Worm (Caenorhabditis elegans) whole organism, young adult: ENCODE measurements around the gene C03B1.1.

Experiments used
- B0336.3 ChIP-seq: fragments of 200-800 bp; sonication (Bioruptor generic); IDR thresholded peaks from 2 replicates; pipeline ENCODE4 v1.3.6; 2022; ENCODE audit warnings: missing genetic modification characterization, missing compliant biosample characterization
- F37B4.10 ChIP-seq: fragments of 200-800 bp; sonication (Bioruptor generic); IDR thresholded peaks from 2 replicates; pipeline ENCODE4 v1.3.6; 2022; ENCODE audit warnings: missing genetic modification characterization, missing compliant biosample characterization
- F49E8.2 ChIP-seq: sonication (generic microtip); optimal IDR thresholded peaks from 3 replicates; lab custom pipeline; 2017; ENCODE audit warnings: missing genetic modification characterization, mild to moderate bottlenecking, missing compliant biosample characterization, antibody characterized with exemption, moderate library complexity; ENCODE audit not compliant: insufficient read depth
- F55B11.4 ChIP-seq: sonication (generic microtip); optimal IDR thresholded peaks from 2 replicates; lab custom pipeline; 2016; ENCODE audit warnings: missing compliant biosample characterization, missing genetic modification characterization, borderline replicate concordance; ENCODE audit not compliant: insufficient read depth
- Y53G8AR.9 ChIP-seq: fragments of 200-800 bp; sonication (Bioruptor generic); conservative IDR thresholded peaks from 2 replicates; pipeline ENCODE4 v1.3.6; 2022; ENCODE audit warnings: missing genetic modification reagents, missing genetic modification characterization, missing compliant biosample characterization
- ZK185.1 ChIP-seq: sonication (generic microtip); optimal IDR thresholded peaks from 2 replicates; lab custom pipeline; 2016; ENCODE audit warnings: mild to moderate bottlenecking, missing genetic modification characterization, missing compliant biosample characterization; ENCODE audit not compliant: poor library complexity, severe bottlenecking
- aptf-2 ChIP-seq: fragments of 200-800 bp; sonication (Bioruptor generic); conservative IDR thresholded peaks from 2 replicates; pipeline ENCODE4 v1.3.6; 2022; ENCODE audit warnings: missing genetic modification reagents, missing genetic modification characterization, missing compliant biosample characterization
- atf-7 ChIP-seq: sonication (generic microtip); optimal IDR thresholded peaks from 2 replicates; lab custom pipeline; 2017; ENCODE audit warnings: mild to moderate bottlenecking, missing genetic modification characterization, missing compliant biosample characterization
- attf-5 ChIP-seq: fragments of 200-800 bp; sonication (Bioruptor generic); optimal IDR thresholded peaks from 2 replicates; lab custom pipeline; 2018; ENCODE audit warnings: mild to moderate bottlenecking, missing genetic modification characterization, missing compliant biosample characterization
- attf-6 ChIP-seq: fragments of 200-800 bp; sonication (Bioruptor generic); IDR thresholded peaks from 2 replicates; pipeline ENCODE4 v1.3.6; 2022; ENCODE audit warnings: missing genetic modification reagents, missing genetic modification characterization, missing compliant biosample characterization
- bed-1 ChIP-seq: fragments of 200-800 bp; sonication (Bioruptor generic); IDR thresholded peaks from 2 replicates; pipeline ENCODE4 v1.3.6; 2022; ENCODE audit warnings: missing genetic modification reagents, missing genetic modification characterization, missing compliant biosample characterization
- ceh-100 ChIP-seq: fragments of 200-800 bp; sonication (Bioruptor generic); IDR thresholded peaks from 2 replicates; pipeline ENCODE4 v1.3.6; 2022; ENCODE audit warnings: missing genetic modification reagents, missing genetic modification characterization, missing compliant biosample characterization
- chd-7 ChIP-seq: sonication (generic microtip); optimal IDR thresholded peaks from 2 replicates; lab custom pipeline; 2016; ENCODE audit warnings: mild to moderate bottlenecking, missing genetic modification characterization, moderate library complexity, missing compliant biosample characterization
- dpl-1 ChIP-seq: fragments of 150-350 bp; optimal IDR thresholded peaks from 2 replicates; lab custom pipeline; 2014; ENCODE audit warnings: missing biosample characterization, missing genetic modification reagents, missing genetic modification characterization
- egl-18 ChIP-seq: fragments of 200-800 bp; sonication (Bioruptor generic); IDR thresholded peaks from 2 replicates; pipeline ENCODE4 v1.3.6; 2022; ENCODE audit warnings: missing genetic modification reagents, missing genetic modification characterization, missing compliant biosample characterization
- hsf-1 ChIP-seq: fragments of 200-800 bp; sonication (Bioruptor generic); IDR thresholded peaks from 2 replicates; pipeline ENCODE4 v1.3.6; 2022; ENCODE audit warnings: missing genetic modification reagents, missing genetic modification characterization, missing compliant biosample characterization
- lsl-1 ChIP-seq: fragments of 200-800 bp; sonication (Bioruptor generic); optimal IDR thresholded peaks from 2 replicates; lab custom pipeline; 2018; ENCODE audit warnings: mild to moderate bottlenecking, missing genetic modification characterization, moderate library complexity, missing compliant biosample characterization
- mxl-1 ChIP-seq: sonication (generic microtip); optimal IDR thresholded peaks from 2 replicates; lab custom pipeline; 2016; ENCODE audit warnings: missing genetic modification characterization, missing compliant biosample characterization
- nfyb-1 ChIP-seq: fragments of 200-800 bp; sonication (Bioruptor generic); IDR thresholded peaks from 2 replicates; pipeline ENCODE4 v1.3.6; 2022; ENCODE audit warnings: missing genetic modification reagents, missing genetic modification characterization, missing compliant biosample characterization
- snpc-3.4 ChIP-seq: sonication (generic microtip); optimal IDR thresholded peaks from 2 replicates; lab custom pipeline; 2017; ENCODE audit warnings: missing genetic modification characterization, mild to moderate bottlenecking, missing compliant biosample characterization, antibody characterized with exemption, moderate library complexity, missing genotype, missing genetic modification reagents
- tbp1 ChIP-seq: fragments of 200-800 bp; sonication (Bioruptor generic); optimal IDR thresholded peaks from 2 replicates; lab custom pipeline; 2018; ENCODE audit warnings: mild to moderate bottlenecking, missing genetic modification characterization, missing compliant biosample characterization
- unc-130 ChIP-seq: sonication (generic microtip); optimal IDR thresholded peaks from 2 replicates; lab custom pipeline; 2016; ENCODE audit warnings: missing genetic modification reagents, missing genetic modification characterization, missing compliant biosample characterization
- ztf-28 ChIP-seq: fragments of 200-800 bp; sonication (Bioruptor generic); IDR thresholded peaks from 2 replicates; pipeline ENCODE4 v1.3.6; 2022; ENCODE audit warnings: missing genetic modification reagents, missing genetic modification characterization, missing compliant biosample characterization

C03B1.1 gene

DNA sequence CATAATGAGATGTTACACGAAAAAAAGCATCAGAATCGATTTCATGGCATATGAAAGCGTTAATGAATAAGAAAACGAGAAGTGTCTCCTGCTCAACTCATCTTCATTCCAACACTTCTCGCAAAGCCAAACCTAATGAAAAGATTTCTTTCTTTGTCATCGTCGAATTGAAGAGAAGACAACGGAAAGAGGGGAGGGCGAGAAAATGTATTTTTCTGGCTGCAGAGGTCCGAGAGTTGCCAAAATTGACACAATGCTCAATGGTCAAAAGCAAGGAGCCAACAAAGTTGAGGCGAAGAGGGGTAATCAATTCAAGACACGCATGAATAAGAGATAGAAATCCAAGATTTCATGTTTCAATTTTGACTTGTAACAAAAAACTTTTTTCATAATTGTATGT is 44.6 kb downstream of the C03B1.1 start:
- TF ChIP-seq ceh-100 (GFP tag; lab: Robert Waterston, UW): no peak
- no peak for TF ChIP-seq chd-7
- TF ChIP-seq ZK185.1 (tag; lab: Kevin White, UChicago): no peak
- TF ChIP-seq egl-18 (GFP tag; lab: Robert Waterston, UW): no peak
- TF ChIP-seq attf-6: no peak
- TF ChIP-seq attf-5 (GFP tag; lab: Kevin White, UChicago): no peak
- no peak for TF ChIP-seq F49E8.2 (tag; lab: Kevin White, UChicago)
- no peak for TF ChIP-seq atf-7
- no peak for TF ChIP-seq unc-130 (GFP tag; lab: Kevin White, UChicago)
- TF ChIP-seq hsf-1 (GFP tag; lab: Robert Waterston, UW): no peak
- TF ChIP-seq ztf-28 (GFP tag; lab: Robert Waterston, UW): no peak
- TF ChIP-seq dpl-1 (GFP tag; lab: Kevin White, UChicago): no peak
- no peak for TF ChIP-seq lsl-1 (GFP tag; lab: Kevin White, UChicago)
- TF ChIP-seq F37B4.10 (GFP tag; lab: Robert Waterston, UW): no peak
- no peak for TF ChIP-seq bed-1 (GFP tag; lab: Robert Waterston, UW)
- no peak for TF ChIP-seq snpc-3.4
- TF ChIP-seq Y53G8AR.9 (GFP tag; lab: Robert Waterston, UW): no peak
- no peak for TF ChIP-seq F55B11.4
- no peak for TF ChIP-seq B0336.3

DNA sequence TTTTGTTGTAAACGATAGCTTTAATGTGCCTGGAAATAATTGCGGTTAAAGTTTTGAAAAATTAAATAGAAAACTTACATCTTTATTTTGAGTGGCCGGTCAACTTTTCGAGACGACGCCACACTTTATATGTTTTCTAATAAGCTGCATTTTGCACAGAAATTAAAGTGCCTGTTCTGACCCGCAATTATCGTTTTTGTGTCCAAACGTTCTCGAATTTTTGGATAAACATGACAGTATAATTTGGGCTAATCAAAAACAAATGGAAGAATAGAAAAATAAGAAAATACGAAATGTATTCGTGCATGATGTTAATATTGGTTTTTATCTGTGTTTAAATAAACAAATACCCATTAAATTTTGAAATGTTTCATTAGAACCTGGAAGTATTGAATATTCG is 46.1 kb downstream of the C03B1.1 start, which contains the start of gene K10C2.12:
Gene K10C2.12 (minus strand): TSS at position 101 of the 400 bp plus-strand sequence.
- no peak for TF ChIP-seq aptf-2 (GFP tag; lab: Robert Waterston, UW)
- TF ChIP-seq nfyb-1 (GFP tag; lab: Robert Waterston, UW): no peak
- no peak for TF ChIP-seq tbp1 (GFP tag; lab: Kevin White, UChicago)
- TF ChIP-seq mxl-1 (tag; lab: Kevin White, UChicago): no peak
